Worm (Caenorhabditis elegans) whole organism, L2 larva: ENCODE measurements around the gene F28H7.7.

ENCODE experiments used
- C34F6.9 ChIP-seq: fragments of 150-350 bp; optimal IDR thresholded peaks from 2 replicates; lab custom pipeline; 2014; ENCODE audit warnings: missing biosample characterization, missing genetic modification characterization
- F13H6.1 ChIP-seq: sonication (generic microtip); optimal IDR thresholded peaks from 2 replicates; lab custom pipeline; 2016; ENCODE audit warnings: missing genetic modification characterization, missing compliant biosample characterization
- R02D3.7 ChIP-seq: fragments of 150-350 bp; optimal IDR thresholded peaks from 2 replicates; lab custom pipeline; 2014; ENCODE audit warnings: missing biosample characterization, missing genetic modification characterization
- Y55F3AM.14 ChIP-seq: fragments of 200-800 bp; sonication (Bioruptor generic); optimal IDR thresholded peaks from 2 replicates; lab custom pipeline; 2018; ENCODE audit warnings: mild to moderate bottlenecking, missing genetic modification characterization, missing compliant biosample characterization
- ZK546.5 ChIP-seq: sonication (generic microtip); optimal IDR thresholded peaks from 2 replicates; lab custom pipeline; 2017; ENCODE audit warnings: missing biosample characterization, missing genetic modification characterization
- alr-1 ChIP-seq: fragments of 150-350 bp; optimal IDR thresholded peaks from 2 replicates; lab custom pipeline; 2014; ENCODE audit warnings: missing biosample characterization, missing genetic modification characterization
- aly-2 ChIP-seq: fragments of 150-350 bp; optimal IDR thresholded peaks from 2 replicates; lab custom pipeline; 2014; ENCODE audit warnings: missing biosample characterization, missing genetic modification characterization
- ama-1 ChIP-seq: fragments of 150-350 bp; optimal IDR thresholded peaks from 2 replicates; lab custom pipeline; 2018; ENCODE audit warnings: inconsistent platforms
- blmp-1 ChIP-seq: sonication (generic microtip); optimal IDR thresholded peaks from 2 replicates; lab custom pipeline; 2017; ENCODE audit warnings: missing genetic modification characterization, mild to moderate bottlenecking, missing compliant biosample characterization, antibody characterized with exemption, moderate library complexity; ENCODE audit not compliant: insufficient read depth
- ceh-16 ChIP-seq: fragments of 150-350 bp; optimal IDR thresholded peaks from 2 replicates; lab custom pipeline; 2014; ENCODE audit warnings: missing biosample characterization, missing genetic modification characterization
- crh-2 ChIP-seq: sonication (generic microtip); optimal IDR thresholded peaks from 2 replicates; lab custom pipeline; 2017; ENCODE audit warnings: missing biosample characterization, missing genetic modification characterization
- dmd-4 ChIP-seq: sonication (generic microtip); optimal IDR thresholded peaks from 2 replicates; lab custom pipeline; 2017; ENCODE audit warnings: missing biosample characterization, missing genetic modification characterization
- elt-1 ChIP-seq: fragments of 150-350 bp; optimal IDR thresholded peaks from 2 replicates; lab custom pipeline; 2014; ENCODE audit warnings: missing biosample characterization, missing genetic modification characterization
- fos-1 ChIP-seq: fragments of 150-350 bp; optimal IDR thresholded peaks from 2 replicates; lab custom pipeline; 2014; ENCODE audit warnings: missing biosample characterization, missing genetic modification characterization
- gmeb-1 ChIP-seq: fragments of 150-350 bp; optimal IDR thresholded peaks from 2 replicates; lab custom pipeline; 2014; ENCODE audit warnings: missing biosample characterization, missing genetic modification characterization
- lin-11 ChIP-seq: fragments of 150-350 bp; sonication (generic microtip); optimal IDR thresholded peaks from 2 replicates; lab custom pipeline; 2014; ENCODE audit warnings: missing biosample characterization, missing genetic modification characterization, inconsistent platforms, mixed read lengths
- lsy-2 ChIP-seq, 2 experiments: fragments of 150-350 bp in 1 of 2; sonication (generic microtip) in 1 of 2; optimal IDR thresholded peaks; 2 replicates each; lab custom pipeline; 2014 to 2017; ENCODE audit warnings: missing biosample characterization in 2 of 2, missing genetic modification characterization in 2 of 2
- mab-5 ChIP-seq: fragments of 150-350 bp; optimal IDR thresholded peaks from 2 replicates; lab custom pipeline; 2014; ENCODE audit warnings: missing biosample characterization, missing genetic modification characterization
- mbf-1 ChIP-seq: sonication (generic microtip); optimal IDR thresholded peaks from 2 replicates; lab custom pipeline; 2017; ENCODE audit warnings: missing biosample characterization, missing genetic modification characterization
- mdl-1 ChIP-seq, 2 experiments: fragments of 150-350 bp in 1 of 2; sonication (generic microtip) in 1 of 2; optimal IDR thresholded peaks; 2 replicates each; lab custom pipeline; 2017; ENCODE audit warnings: missing biosample characterization in 2 of 2, missing genetic modification characterization in 2 of 2
- nhr-11 ChIP-seq: fragments of 150-350 bp; optimal IDR thresholded peaks from 2 replicates; lab custom pipeline; 2014; ENCODE audit warnings: missing biosample characterization, missing genetic modification characterization
- nhr-129 ChIP-seq: fragments of 150-350 bp; optimal IDR thresholded peaks from 2 replicates; lab custom pipeline; 2014; ENCODE audit warnings: missing biosample characterization, missing genetic modification characterization
- nhr-21 ChIP-seq: fragments of 150-350 bp; optimal IDR thresholded peaks from 2 replicates; lab custom pipeline; 2014; ENCODE audit warnings: missing biosample characterization, missing genetic modification characterization
- nhr-237 ChIP-seq: fragments of 150-350 bp; optimal IDR thresholded peaks from 2 replicates; lab custom pipeline; 2014; ENCODE audit warnings: missing biosample characterization, missing genetic modification characterization
- nhr-25 ChIP-seq: fragments of 150-350 bp; sonication (generic microtip); optimal IDR thresholded peaks from 3 replicates; lab custom pipeline; 2014; ENCODE audit warnings: missing biosample characterization, missing genetic modification characterization
- nhr-6 ChIP-seq: fragments of 150-350 bp; optimal IDR thresholded peaks from 2 replicates; lab custom pipeline; 2014; ENCODE audit warnings: missing biosample characterization, missing genetic modification characterization
- peb-1 ChIP-seq: fragments of 150-350 bp; optimal IDR thresholded peaks from 2 replicates; lab custom pipeline; 2014; ENCODE audit warnings: missing biosample characterization, missing genetic modification characterization
- sem-4 ChIP-seq: fragments of 150-350 bp; optimal IDR thresholded peaks from 2 replicates; lab custom pipeline; 2014; ENCODE audit warnings: missing biosample characterization, missing genetic modification reagents, missing genetic modification characterization
- skn-1 ChIP-seq: sonication (generic microtip); optimal IDR thresholded peaks from 2 replicates; lab custom pipeline; 2017; ENCODE audit warnings: missing biosample characterization, missing genetic modification characterization
- sma-3 ChIP-seq: sonication (generic microtip); optimal IDR thresholded peaks from 2 replicates; lab custom pipeline; 2016; ENCODE audit warnings: missing genetic modification reagents, missing genetic modification characterization, missing compliant biosample characterization
- sma-9 ChIP-seq, 2 experiments: fragments of 150-350 bp in 1 of 2; sonication (generic microtip) in 1 of 2; optimal IDR thresholded peaks; 2 replicates each; lab custom pipeline; 2014 to 2016; ENCODE audit warnings: missing genetic modification characterization in 2 of 2, mild to moderate bottlenecking in 1 of 2, missing biosample characterization in 1 of 2, missing compliant biosample characterization in 1 of 2, missing genetic modification reagents in 1 of 2, moderate library complexity in 1 of 2
- snpc-4 ChIP-seq: fragments of 150-350 bp; optimal IDR thresholded peaks from 2 replicates; lab custom pipeline; 2014; ENCODE audit warnings: missing biosample characterization, missing genetic modification characterization
- unc-39 ChIP-seq: fragments of 150-350 bp; optimal IDR thresholded peaks from 2 replicates; lab custom pipeline; 2014; ENCODE audit warnings: missing biosample characterization, missing genetic modification characterization
- unc-55 ChIP-seq: fragments of 150-350 bp; sonication (generic microtip); optimal IDR thresholded peaks from 3 replicates; lab custom pipeline; 2014; ENCODE audit warnings: missing biosample characterization, missing genetic modification reagents, missing genetic modification characterization
- unc-62 ChIP-seq: fragments of 150-350 bp; optimal IDR thresholded peaks from 2 replicates; lab custom pipeline; 2014; ENCODE audit warnings: missing biosample characterization, missing genetic modification reagents, missing genetic modification characterization
- zag-1 ChIP-seq: fragments of 150-350 bp; optimal IDR thresholded peaks from 2 replicates; lab custom pipeline; 2014; ENCODE audit warnings: missing biosample characterization, missing genetic modification characterization
- ztf-11 ChIP-seq: sonication (generic microtip); optimal IDR thresholded peaks from 2 replicates; lab custom pipeline; 2017; ENCODE audit warnings: missing biosample characterization, missing genetic modification characterization
- ztf-4 ChIP-seq: fragments of 150-350 bp; optimal IDR thresholded peaks from 2 replicates; lab custom pipeline; 2014; ENCODE audit warnings: missing biosample characterization, missing genetic modification characterization

The F28H7.7 gene

DNA sequence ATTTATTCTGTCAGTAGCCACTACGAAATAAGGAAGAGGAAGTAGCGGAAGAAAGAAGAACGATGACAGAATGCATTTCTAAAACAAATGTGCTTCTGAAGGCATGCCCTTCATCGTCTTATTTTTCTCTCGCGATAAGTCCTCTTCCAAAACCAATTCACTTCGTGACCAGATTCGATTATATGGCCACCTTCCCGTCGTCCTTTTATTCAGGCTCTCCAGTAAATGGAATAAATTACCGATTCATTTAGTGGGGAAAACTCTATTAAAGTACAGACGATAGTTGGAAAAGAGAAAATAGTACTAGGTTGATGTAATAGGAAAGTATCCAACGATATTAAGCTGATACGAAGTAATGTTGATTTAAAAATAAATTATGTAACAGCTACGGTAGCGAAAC lies 32.6 kb downstream of the F28H7.7 start:
- TF ChIP-seq C34F6.9 (no peak), mbf-1 (tag; lab: Kevin White, UChicago) (no peak), unc-55 (GFP tag; lab: Kevin White, UChicago) (peak; percentile 41), sma-9 (GFP tag; optimal IDR thresholded peaks at IDR 0.05; lab: Kevin White, UChicago) (peak; percentile 45), sma-9 (tag; optimal IDR thresholded peaks at IDR 0.05; lab: Kevin White, UChicago) (no peak)
- TF ChIP-seq, all 48 proteins: peak for 2

DNA sequence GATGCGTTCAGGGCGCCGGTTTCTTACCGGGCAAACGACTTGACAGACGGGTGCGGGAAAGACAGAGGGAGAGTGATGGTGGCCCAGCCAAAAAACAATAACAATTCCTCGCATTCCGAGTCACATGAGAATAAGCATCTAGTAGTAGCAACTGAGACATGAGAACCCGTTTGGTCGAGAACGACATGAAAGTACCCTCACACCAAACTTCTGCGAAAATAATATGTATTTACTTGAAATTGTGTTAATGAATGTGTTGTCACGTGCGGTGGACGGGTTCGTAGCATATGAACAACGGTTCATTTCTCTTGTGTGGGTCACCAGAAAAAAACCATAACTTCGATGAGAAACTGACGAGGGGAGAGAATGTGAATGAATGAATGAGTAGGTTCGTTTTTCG lies 33.1 kb downstream of the F28H7.7 start:
- TF ChIP-seq alr-1 (tag; lab: Kevin White, UChicago) (no peak), nhr-25 (tag; lab: Kevin White, UChicago) (peak; percentile 45), snpc-4 (tag; lab: Kevin White, UChicago) (no peak), blmp-1 (tag; lab: Kevin White, UChicago) (peak; percentile 22)
- TF ChIP-seq, all 48 proteins: peak for 2

DNA sequence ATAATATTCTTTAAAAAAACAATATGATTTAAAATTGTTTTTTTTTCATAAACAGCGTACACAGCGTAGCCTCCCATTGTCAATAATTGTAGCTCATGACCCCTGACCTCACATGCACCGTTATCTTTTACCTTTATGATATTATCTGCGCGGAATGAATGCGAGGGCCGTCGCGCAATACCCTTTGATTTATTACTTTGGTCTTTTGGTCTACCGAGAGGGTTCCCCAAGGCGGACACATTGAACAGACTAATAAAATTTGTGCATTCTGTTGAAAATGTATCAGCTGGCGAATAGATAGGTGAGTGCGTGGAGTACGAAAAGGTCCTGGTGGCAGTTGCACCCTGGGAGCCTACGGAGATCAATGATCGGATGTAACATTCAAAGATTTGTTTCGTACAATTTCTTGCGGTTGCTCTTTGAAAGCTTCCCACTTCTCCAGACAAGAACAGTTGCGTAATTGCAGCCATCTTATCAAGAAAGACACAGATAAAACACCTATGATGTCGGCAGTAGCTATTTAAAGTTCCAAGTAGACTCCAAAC lies 33.6 kb downstream of the F28H7.7 start:
- TF ChIP-seq nhr-237 (tag; lab: Kevin White, UChicago) (no peak), mab-5 (peak; percentile 55), sma-9 (GFP tag; optimal IDR thresholded peaks at IDR 0.05; lab: Kevin White, UChicago) (peak; percentile 74), sma-9 (tag; optimal IDR thresholded peaks at IDR 0.05; lab: Kevin White, UChicago) (no peak)

DNA sequence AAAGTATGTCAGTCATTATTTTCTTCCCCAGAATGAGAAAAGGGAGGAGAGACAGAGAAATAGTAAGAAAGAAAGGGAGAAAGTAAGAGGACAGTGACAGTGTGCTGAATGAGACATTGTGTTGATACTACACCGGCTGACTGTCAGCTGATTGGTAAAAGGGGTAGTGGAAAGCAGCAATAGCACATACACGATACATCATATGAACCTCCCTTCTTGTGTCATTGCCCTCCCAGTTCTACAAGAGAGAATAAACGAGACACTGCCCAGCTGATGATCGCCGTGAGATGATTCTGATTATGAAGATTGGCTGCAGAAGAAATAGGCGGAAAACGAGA lies 34.1 kb downstream of the F28H7.7 start:
- TF ChIP-seq nhr-129 (tag; lab: Kevin White, UChicago) = peak; percentile 97
- peak; percentile 27 for TF ChIP-seq sem-4
- no peak for TF ChIP-seq unc-62
- TF ChIP-seq fos-1 (tag; lab: Kevin White, UChicago) = peak; percentile 43
- peak; percentile 90 for TF ChIP-seq nhr-25 (tag; lab: Kevin White, UChicago)
- no peak for TF ChIP-seq peb-1 (tag; lab: Kevin White, UChicago)
- peak; percentile 49 for TF ChIP-seq F13H6.1
- peak; percentile 73 for TF ChIP-seq C34F6.9
- TF ChIP-seq sma-3 (GFP tag; lab: Kevin White, UChicago) = peak; percentile 87
- peak; percentile 9 for TF ChIP-seq skn-1 (tag; lab: Kevin White, UChicago)
- TF ChIP-seq mab-5 = no peak
- TF ChIP-seq ZK546.5 (tag; lab: Kevin White, UChicago) = no peak
- no peak for TF ChIP-seq ztf-11 (tag; lab: Kevin White, UChicago)
- TF ChIP-seq elt-1 (tag; lab: Kevin White, UChicago) = no peak
- no peak for TF ChIP-seq mbf-1 (tag; lab: Kevin White, UChicago)
- TF ChIP-seq ama-1 = peak; percentile 67
- peak in 1 of 2 experiments; percentile 76 for TF ChIP-seq mdl-1 (tag; optimal IDR thresholded peaks at IDR 0.05; lab: Kevin White, UChicago)
- no peak for TF ChIP-seq nhr-11 (tag; lab: Kevin White, UChicago)
- no peak for TF ChIP-seq unc-55 (GFP tag; lab: Kevin White, UChicago)
- peak; percentile 41 for TF ChIP-seq gmeb-1 (tag; lab: Kevin White, UChicago)
- no peak for TF ChIP-seq unc-39 (tag; lab: Kevin White, UChicago)
- no peak for TF ChIP-seq dmd-4 (tag; lab: Kevin White, UChicago)
- no peak for TF ChIP-seq zag-1
- peak; percentile 93 for TF ChIP-seq sma-9 (GFP tag; optimal IDR thresholded peaks at IDR 0.05; lab: Kevin White, UChicago)
- no peak for TF ChIP-seq sma-9 (tag; optimal IDR thresholded peaks at IDR 0.05; lab: Kevin White, UChicago)
- TF ChIP-seq nhr-21 (tag; lab: Kevin White, UChicago) = peak; percentile 81
- no peak for TF ChIP-seq ztf-4
- peak; percentile 94 for TF ChIP-seq Y55F3AM.14 (GFP tag; lab: Kevin White, UChicago)
- peak; percentile 65 for TF ChIP-seq crh-2 (tag; lab: Kevin White, UChicago)
- TF ChIP-seq blmp-1 (tag; lab: Kevin White, UChicago) = peak; percentile 93
- TF ChIP-seq ceh-16 (tag; lab: Kevin White, UChicago) = peak; percentile 15
- TF ChIP-seq R02D3.7 (tag; lab: Kevin White, UChicago) = no peak
- no peak for TF ChIP-seq aly-2 (tag; lab: Kevin White, UChicago)
- peak in 1 of 2 experiments; percentile 44 for TF ChIP-seq lsy-2 (tag; optimal IDR thresholded peaks at IDR 0.05; lab: Kevin White, UChicago)
- TF ChIP-seq lin-11 (tag; lab: Kevin White, UChicago) = no peak
- TF ChIP-seq nhr-6 (tag; lab: Kevin White, UChicago) = peak; percentile 52
- TF ChIP-seq, all 48 proteins: peak for 19
